Fruit fly (Drosophila melanogaster) whole organism, prepupa: ENCODE measurements around the gene nkt.

Experiments
- CG10631 ChIP-seq: fragments of 200-800 bp; sonication (Bioruptor generic); optimal IDR thresholded peaks from 2 replicates; lab custom pipeline; 2016; ENCODE audit warnings: missing biosample characterization, missing genetic modification characterization
- CG11902 ChIP-seq: fragments of 200-800 bp; sonication (Bioruptor generic); optimal IDR thresholded peaks from 3 replicates; lab custom pipeline; 2016; ENCODE audit warnings: missing biosample characterization, missing genetic modification characterization
- CG16779 ChIP-seq: fragments of 200-800 bp; sonication (Bioruptor generic); optimal IDR thresholded peaks from 3 replicates; lab custom pipeline; 2017; ENCODE audit warnings: missing biosample characterization, mild to moderate bottlenecking, missing genetic modification characterization
- CG32006 ChIP-seq: fragments of 200-800 bp; sonication (Bioruptor generic); optimal IDR thresholded peaks from 3 replicates; lab custom pipeline; 2017; ENCODE audit warnings: missing biosample characterization, mild to moderate bottlenecking, missing genetic modification characterization
- Eip75B ChIP-seq: fragments of 200-800 bp; sonication (Bioruptor generic); optimal IDR thresholded peaks from 3 replicates; lab custom pipeline; 2016; ENCODE audit warnings: missing biosample characterization, missing genetic modification characterization
- Eip93F ChIP-seq: fragments of 200-800 bp; sonication (Bioruptor generic); optimal IDR thresholded peaks from 2 replicates; lab custom pipeline; 2016; ENCODE audit warnings: missing biosample characterization, mild to moderate bottlenecking, missing genetic modification characterization
- Lpt ChIP-seq: fragments of 200-800 bp; sonication (Bioruptor generic); optimal IDR thresholded peaks from 3 replicates; lab custom pipeline; 2016; ENCODE audit warnings: missing biosample characterization, missing genetic modification characterization
- OdsH ChIP-seq: fragments of 200-800 bp; sonication (Bioruptor generic); optimal IDR thresholded peaks from 3 replicates; lab custom pipeline; 2016; ENCODE audit warnings: missing biosample characterization, missing genetic modification characterization
- Sox102F ChIP-seq: fragments of 200-800 bp; sonication (Bioruptor generic); optimal IDR thresholded peaks from 2 replicates; lab custom pipeline; 2016; ENCODE audit warnings: missing biosample characterization, mild to moderate bottlenecking, missing genetic modification characterization
- eg ChIP-seq: fragments of 200-800 bp; sonication (Bioruptor generic); IDR thresholded peaks from 3 replicates; pipeline ENCODE4 v1.3.6; 2022; ENCODE audit warnings: missing biosample characterization, missing genetic modification characterization
- esn ChIP-seq: fragments of 200-800 bp; sonication (Bioruptor generic); optimal IDR thresholded peaks from 2 replicates; lab custom pipeline; 2016; ENCODE audit warnings: missing biosample characterization, mild to moderate bottlenecking, missing genetic modification characterization, moderate library complexity
- net ChIP-seq: fragments of 200-800 bp; sonication (Bioruptor generic); optimal IDR thresholded peaks from 3 replicates; lab custom pipeline; 2016; ENCODE audit warnings: missing biosample characterization, missing genetic modification characterization
- salr ChIP-seq, 2 experiments: fragments of 200-800 bp; sonication (Bioruptor generic); optimal IDR thresholded peaks; 3 replicates each; lab custom pipeline; 2016 to 2018; ENCODE audit warnings: missing biosample characterization in 2 of 2, missing genetic modification characterization in 2 of 2, mild to moderate bottlenecking in 1 of 2
- svp ChIP-seq: fragments of 200-800 bp; sonication (Bioruptor generic); peaks from one replicate; lab custom pipeline; 2016; ENCODE audit warnings: missing biosample characterization, missing genetic modification characterization

DNA sequence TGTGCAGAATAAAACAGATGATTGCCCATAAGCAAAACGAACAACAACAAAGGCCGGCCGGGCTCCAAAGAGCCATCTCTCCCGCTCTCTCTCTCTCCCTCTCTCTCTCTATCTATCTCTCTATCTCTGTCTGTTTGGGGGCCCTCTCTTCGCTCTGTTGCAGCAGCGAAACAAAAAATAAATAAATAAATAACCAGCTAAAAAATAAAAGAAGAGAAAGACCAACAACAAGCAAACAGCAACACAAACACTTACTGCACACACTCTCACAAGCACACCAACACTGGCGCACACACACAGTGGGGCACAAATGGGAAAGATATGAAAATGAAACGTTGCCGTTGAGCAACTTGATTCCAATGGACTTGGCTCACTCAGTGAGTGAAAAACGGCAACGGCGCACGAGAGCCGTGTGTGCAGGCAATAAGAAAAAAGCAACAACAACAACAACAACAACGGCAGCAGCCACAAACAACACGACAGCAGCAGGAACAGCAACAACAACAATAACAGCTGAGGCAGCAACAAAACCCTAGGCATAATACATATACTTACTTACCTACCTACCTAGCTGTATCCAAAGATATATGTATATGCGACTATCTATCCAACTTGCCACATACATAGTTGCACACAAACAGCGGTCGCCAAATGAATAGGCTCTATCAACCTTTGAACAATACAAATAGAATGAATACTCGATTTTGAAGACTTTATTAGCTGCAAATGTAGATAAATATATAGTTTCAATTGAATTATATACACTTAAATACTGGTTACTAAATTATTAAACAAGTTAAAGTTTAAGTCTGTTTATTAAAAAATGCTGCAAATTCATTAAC is 45.1 kb downstream of the nkt start:
- TF ChIP-seq Eip93F (peak; percentile 93), salr (GFP tag; optimal IDR thresholded peaks at IDR 0.05; lab: Kevin White, UChicago) (peak; percentile 94 to 97), CG32006 (GFP tag; lab: Kevin White, UChicago) (peak; percentile 92), CG10631 (GFP tag; lab: Kevin White, UChicago) (peak; percentile 59), CG11902 (GFP tag; lab: Kevin White, UChicago) (no peak), svp (GFP tag; lab: Kevin White, UChicago) (peak; percentile 90), OdsH (GFP tag; lab: Kevin White, UChicago) (peak; percentile 85), esn (GFP tag; lab: Kevin White, UChicago) (peak; percentile 79), Lpt (GFP tag; lab: Kevin White, UChicago) (peak; percentile 99), Eip75B (GFP tag; lab: Kevin White, UChicago) (peak; percentile 93), Sox102F (GFP tag; lab: Kevin White, UChicago) (peak; percentile 94), net (GFP tag; lab: Kevin White, UChicago) (peak; percentile 98), CG16779 (tag; lab: Kevin White, UChicago) (peak; percentile 99), eg (GFP tag; lab: Robert Waterston, UW) (peak; percentile 99)
